Worm (Caenorhabditis elegans): ENCODE measurements around the gene pcs-1.

pcs-1 gene

DNA sequence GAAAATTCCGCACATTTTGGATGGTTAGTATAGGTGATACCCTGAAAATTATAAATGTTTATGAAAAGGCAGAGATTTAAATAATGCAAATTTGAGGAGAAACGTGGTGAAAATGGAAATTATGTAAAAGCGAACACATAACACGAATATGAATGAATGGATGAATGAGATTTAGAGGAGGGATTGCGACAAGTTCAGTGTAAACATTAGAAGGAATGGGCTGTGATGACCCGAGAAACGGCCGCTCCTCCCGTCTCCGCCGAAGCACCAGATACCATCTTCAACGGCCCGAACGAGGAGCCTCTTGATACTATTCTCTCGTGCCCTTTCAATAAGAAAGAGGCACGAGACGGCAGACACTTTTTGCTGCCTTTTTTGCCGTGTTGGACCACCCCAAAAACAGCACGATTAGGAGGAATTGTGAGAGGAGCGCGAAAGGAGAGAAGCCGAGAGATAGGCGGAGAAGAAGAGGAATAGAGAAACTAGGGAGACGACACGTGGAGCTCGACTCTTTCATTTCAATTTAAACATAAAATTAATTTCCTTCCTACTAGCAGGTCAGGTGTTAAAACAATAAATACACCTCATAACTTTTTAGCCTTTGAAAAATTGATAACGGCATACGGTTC lies 17.9 kb upstream of the pcs-1 start, which contains the start of gene gfat-1 (continued):
- TF ChIP-seq lim-7 (GFP tag; IDR thresholded peaks at IDR 0.05) (0 out of 2 replicates have a peak, but pooled peaks have one; percentile 8), set-16 (GFP tag; IDR thresholded peaks at IDR 0.05) (peak; percentile 32), nhr-6 (tag; optimal IDR thresholded peaks at IDR 0.05) (peak; percentile 21), R02D3.7 (tag; optimal IDR thresholded peaks at IDR 0.05) (no peak), dmd-8 (GFP tag; IDR thresholded peaks at IDR 0.05) (no peak), ZK546.5 (tag; optimal IDR thresholded peaks at IDR 0.05) (no peak), nhr-48 (tag; optimal IDR thresholded peaks at IDR 0.05) (no peak), mes-2 (tag; optimal IDR thresholded peaks at IDR 0.05; ENCODE audit: poor library complexity, severe bottlenecking) (peak; percentile 43), zip-2 (tag; optimal IDR thresholded peaks at IDR 0.05) (no peak), lin-13 (GFP tag; optimal IDR thresholded peaks at IDR 0.05) (no peak), nhr-28 (tag; optimal IDR thresholded peaks at IDR 0.05) (no peak), ctbp-1 (GFP tag; IDR thresholded peaks at IDR 0.05) (0 out of 2 replicates have a peak, but pooled peaks have one; percentile 34), nhr-102 (tag; optimal IDR thresholded peaks at IDR 0.05) (no peak), unc-62 (GFP tag; optimal IDR thresholded peaks at IDR 0.05 in 1 of 2) (no peak), unc-62 (tag; optimal IDR thresholded peaks at IDR 0.05) (no peak)

DNA sequence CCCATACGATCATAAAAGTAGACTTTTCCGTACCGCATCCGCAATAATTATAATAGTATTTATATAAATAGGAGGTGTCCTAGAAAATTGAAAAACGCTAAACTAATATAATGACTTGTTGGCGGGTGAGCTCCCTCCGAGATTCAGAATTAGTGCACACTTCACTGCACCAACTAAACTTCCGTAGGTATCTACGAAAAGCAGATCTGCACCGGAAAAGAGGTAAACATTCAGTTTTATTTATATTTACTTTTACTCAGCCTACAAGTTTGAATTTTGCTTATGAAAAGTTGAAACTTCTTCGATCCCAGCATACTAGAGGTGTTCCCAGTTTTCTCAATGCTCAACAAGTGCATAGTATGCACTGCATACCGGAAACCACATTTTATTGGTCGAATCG lies 14.5 kb upstream of the pcs-1 start, which contains the start of gene F07A11.1:
Gene F07A11.1, minus strand, starts transcription at position 101 of the 400 bp plus-strand sequence.
- TF ChIP-seq spr-1 (tag; optimal IDR thresholded peaks at IDR 0.05) = no peak
- TF ChIP-seq unc-130 (GFP tag; optimal IDR thresholded peaks at IDR 0.05) = peak; percentile 10

DNA sequence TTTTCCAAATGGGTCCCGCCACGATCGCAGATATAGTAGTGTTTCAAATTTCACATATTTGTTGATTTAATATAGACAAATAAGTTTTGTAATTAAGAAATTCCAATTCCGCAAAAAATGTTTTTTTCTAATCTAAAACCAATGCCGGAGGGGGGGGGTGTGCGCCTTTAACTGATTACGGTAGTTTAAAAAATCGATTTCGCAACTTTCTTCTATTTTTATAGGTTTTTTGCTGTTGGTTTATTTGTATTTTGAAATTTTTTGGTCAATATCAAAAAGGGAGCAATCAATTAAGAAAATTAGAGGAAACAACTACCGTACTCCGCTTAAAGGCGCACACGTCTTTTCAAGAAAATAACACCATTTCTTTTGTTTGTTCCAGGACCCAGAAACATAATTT lies 14.0 kb upstream of the pcs-1 start:
- TF ChIP-seq aha-1 (tag) (peak; percentile 69), F26F4.8 (GFP tag; conservative IDR thresholded peaks at IDR 0.05) (no peak), zfp-2 (tag; optimal IDR thresholded peaks at IDR 0.05) (no peak)

DNA sequence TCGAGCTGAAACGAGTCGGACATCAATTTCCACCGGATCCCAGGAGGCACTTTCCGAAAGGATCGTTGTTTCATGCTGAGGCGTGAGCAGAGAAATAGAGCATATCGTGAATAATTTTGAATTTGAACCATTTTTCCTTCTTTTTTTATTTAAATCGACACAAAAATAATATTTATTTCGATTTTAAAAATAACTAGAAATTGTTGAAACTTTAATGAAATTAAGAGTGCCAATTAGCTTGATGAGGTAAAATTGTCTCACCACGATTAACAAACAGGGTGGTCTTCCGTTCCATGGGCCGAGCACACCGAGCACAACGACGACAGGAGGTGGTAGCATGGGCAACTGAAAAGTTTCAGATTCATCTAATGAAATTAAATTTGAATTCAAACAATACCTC lies 10.8 kb upstream of the pcs-1 start:
- TF ChIP-seq fkh-10 (GFP tag; optimal IDR thresholded peaks at IDR 0.05) (no peak), lsy-2 (tag; optimal IDR thresholded peaks at IDR 0.05) (no peak), unc-62 (GFP tag; optimal IDR thresholded peaks at IDR 0.05 in 1 of 2) (peak in 1 of 2 experiments; percentile 61), unc-62 (tag; optimal IDR thresholded peaks at IDR 0.05) (no peak), dmd-6 (GFP tag; IDR thresholded peaks at IDR 0.05) (no peak)

DNA sequence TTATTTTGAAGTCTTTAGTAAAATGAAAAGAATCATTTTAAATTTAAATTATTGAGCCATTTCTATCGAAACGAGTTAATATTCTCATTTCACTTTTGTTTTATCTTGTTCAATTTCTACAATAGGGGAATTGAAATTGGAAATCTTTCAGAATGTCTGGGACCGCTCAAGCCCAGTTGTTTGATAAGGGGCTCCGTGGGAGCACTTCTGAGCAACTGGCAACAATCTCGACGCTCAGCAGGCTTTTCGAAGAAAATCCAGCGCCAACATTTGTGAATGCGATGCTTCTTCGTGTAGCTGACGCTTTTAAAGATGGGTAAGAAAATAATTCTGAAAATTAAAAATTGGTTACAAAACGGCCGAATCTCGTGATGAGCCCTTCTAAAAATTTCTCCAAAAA lies 5.2 kb upstream of the pcs-1 start, which contains the start of gene ints-7:
Gene ints-7, plus strand, starts transcription at position 152 of the 400 bp plus-strand sequence.
- no peak for TF ChIP-seq attf-4 (tag; optimal IDR thresholded peaks at IDR 0.05)
- TF ChIP-seq aly-2 (tag; optimal IDR thresholded peaks at IDR 0.05) = no peak
- no peak for TF ChIP-seq fos-1 (tag; optimal IDR thresholded peaks at IDR 0.05)
- no peak for TF ChIP-seq nhr-41 (GFP tag; IDR thresholded peaks at IDR 0.05)
- TF ChIP-seq lin-38 (GFP tag; IDR thresholded peaks at IDR 0.05) = peak; percentile 30; the same call in 1 of the 2 replicates
- TF ChIP-seq nhr-6 (tag; optimal IDR thresholded peaks at IDR 0.05) = no peak
- TF ChIP-seq lin-15B (tag; optimal IDR thresholded peaks at IDR 0.05) = no peak
- TF ChIP-seq zfp-3 (GFP tag; conservative IDR thresholded peaks at IDR 0.05) = no peak

DNA sequence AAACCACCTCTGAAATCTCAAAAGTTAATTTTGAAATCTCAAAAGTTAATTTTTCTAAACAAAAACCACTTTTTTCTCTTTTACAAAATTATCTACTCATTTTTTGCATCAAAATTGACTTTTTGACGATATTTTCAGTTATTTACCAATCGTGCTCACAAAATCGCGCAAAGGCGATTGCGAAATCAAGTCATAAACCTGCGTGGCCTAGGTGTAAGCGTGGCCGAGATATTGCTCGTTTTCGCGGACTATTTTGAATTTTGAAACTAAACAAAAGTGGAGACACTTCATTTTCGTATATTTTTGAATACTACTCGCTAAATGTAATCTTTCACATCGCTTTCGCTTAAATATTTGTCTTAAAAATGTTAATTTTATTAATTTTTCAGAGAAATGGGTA lies 787 bp upstream of the pcs-1 start, which contains the start of gene smc-6:
Gene smc-6, plus strand, starts transcription at position 390 of the 400 bp plus-strand sequence.
- TF ChIP-seq fkh-10 (GFP tag; optimal IDR thresholded peaks at IDR 0.05) (peak; percentile 18), aha-1 (tag) (peak; percentile 56), nhr-76 (tag; optimal IDR thresholded peaks at IDR 0.05) (no peak), nhr-28 (tag; optimal IDR thresholded peaks at IDR 0.05) (peak; percentile 13), nhr-6 (tag; optimal IDR thresholded peaks at IDR 0.05) (no peak), madf-5 (GFP tag; IDR thresholded peaks at IDR 0.05) (no peak), daf-16 (GFP tag; optimal IDR thresholded peaks at IDR 0.05) (no peak), daf-16 (tag; optimal IDR thresholded peaks at IDR 0.05) (peak; percentile 16), ceh-32 (tag; optimal IDR thresholded peaks at IDR 0.05; ENCODE audit: poor library complexity) (no peak), unc-62 (GFP tag; optimal IDR thresholded peaks at IDR 0.05 in 1 of 2) (no peak), unc-62 (tag; optimal IDR thresholded peaks at IDR 0.05) (no peak), F10B5.3 (tag; optimal IDR thresholded peaks at IDR 0.05) (no peak), ceh-62 (tag; optimal IDR thresholded peaks at IDR 0.05) (no peak), F49E8.2 (tag; optimal IDR thresholded peaks at IDR 0.05; ENCODE audit: borderline replicate concordance) (no peak), hlh-30 (tag; optimal IDR thresholded peaks at IDR 0.05; ENCODE audit: insufficient read depth) (no peak), nhr-10 (tag; optimal IDR thresholded peaks at IDR 0.05) (no peak), dve-1 (tag; optimal IDR thresholded peaks at IDR 0.05; ENCODE audit: insufficient read depth) (peak; percentile 27), zip-11 (GFP tag; IDR thresholded peaks at IDR 0.05) (no peak), skn-1 (tag; optimal IDR thresholded peaks at IDR 0.05) (no peak)
